Fruit fly (Drosophila melanogaster) whole organism, embryonic: Measurements from ENCODE around the gene CG15406.
A peak's percentile ranks its signal among the peaks of the same experiment; 100 is the strongest.

Source experiments
- Blimp-1 ChIP-seq: fragments of 200-800 bp; sonication (Bioruptor generic); optimal IDR thresholded peaks from 3 replicates; lab custom pipeline; 2018; ENCODE audit warnings: missing biosample characterization, missing genetic modification characterization, mild to moderate bottlenecking, moderate library complexity, missing genetic modification reagents
- CG10462 ChIP-seq: fragments of 200-800 bp; sonication (Bioruptor generic); optimal IDR thresholded peaks from 2 replicates; lab custom pipeline; 2016; ENCODE audit warnings: missing biosample characterization, missing genetic modification characterization
- CG11085 ChIP-seq: fragments of 200-800 bp; sonication (Bioruptor generic); IDR thresholded peaks from 2 replicates; pipeline ENCODE4 v1.3.6; 2022; ENCODE audit warnings: missing biosample characterization, missing genetic modification characterization
- CG11456 ChIP-seq: fragments of 200-800 bp; sonication (Bioruptor generic); IDR thresholded peaks from 3 replicates; pipeline ENCODE4 v1.3.6; 2022; ENCODE audit warnings: missing biosample characterization, missing genetic modification characterization
- CG11560 ChIP-seq: fragments of 200-800 bp; sonication (Bioruptor generic); IDR thresholded peaks from 3 replicates; pipeline ENCODE4 v1.3.6; 2022; ENCODE audit warnings: missing biosample characterization, missing genetic modification characterization
- CG11723 ChIP-seq: fragments of 200-800 bp; sonication (Bioruptor generic); optimal IDR thresholded peaks from 2 replicates; lab custom pipeline; 2017; ENCODE audit warnings: missing biosample characterization, mild to moderate bottlenecking, missing genetic modification characterization
- CG12071 ChIP-seq: fragments of 200-800 bp; sonication (Bioruptor generic); optimal IDR thresholded peaks from 3 replicates; lab custom pipeline; 2018; ENCODE audit warnings: missing biosample characterization, mild to moderate bottlenecking, missing genetic modification characterization
- CG13624 ChIP-seq: fragments of 200-800 bp; sonication (Bioruptor generic); optimal IDR thresholded peaks from 2 replicates; lab custom pipeline; 2016; ENCODE audit warnings: missing biosample characterization, missing genetic modification characterization
- CG1602 ChIP-seq: fragments of 200-800 bp; sonication (Bioruptor generic); optimal IDR thresholded peaks from 3 replicates; lab custom pipeline; 2016; ENCODE audit warnings: missing biosample characterization, missing genetic modification characterization
- CG17829 ChIP-seq: fragments of 200-800 bp; optimal IDR thresholded peaks from 2 replicates; lab custom pipeline; 2019; ENCODE audit warnings: missing biosample characterization, mild to moderate bottlenecking, missing genetic modification characterization, moderate library complexity
- CG18764 ChIP-seq: fragments of 200-800 bp; sonication (Bioruptor generic); optimal IDR thresholded peaks from 3 replicates; lab custom pipeline; 2016; ENCODE audit warnings: missing biosample characterization, missing genetic modification characterization
- CG30431 ChIP-seq: fragments of 200-800 bp; sonication (Bioruptor generic); optimal IDR thresholded peaks from 2 replicates; lab custom pipeline; 2017; ENCODE audit warnings: missing biosample characterization, missing genetic modification characterization
- CG3407 ChIP-seq: fragments of 200-800 bp; sonication (Bioruptor generic); optimal IDR thresholded peaks from 2 replicates; lab custom pipeline; 2018; ENCODE audit warnings: missing biosample characterization, mild to moderate bottlenecking, missing genetic modification characterization
- CG4360 ChIP-seq: fragments of 200-800 bp; sonication (Bioruptor generic); IDR thresholded peaks from 2 replicates; pipeline ENCODE4 v1.3.6; 2022; ENCODE audit warnings: missing biosample characterization, missing genetic modification characterization
- CG4404 ChIP-seq: fragments of 200-800 bp; sonication (Bioruptor generic); IDR thresholded peaks from 2 replicates; pipeline ENCODE4 v1.3.6; 2022; ENCODE audit warnings: missing biosample characterization, missing genetic modification characterization
- CG5245 ChIP-seq: fragments of 200-800 bp; sonication (Bioruptor generic); optimal IDR thresholded peaks from 3 replicates; lab custom pipeline; 2016; ENCODE audit warnings: missing biosample characterization, missing genetic modification characterization
- CG6272 ChIP-seq: fragments of 200-800 bp; sonication (Bioruptor generic); IDR thresholded peaks from 2 replicates; pipeline ENCODE4 v1.3.6; 2022; ENCODE audit warnings: missing biosample characterization, missing genetic modification characterization
- CG6654 ChIP-seq: fragments of 200-800 bp; sonication (Bioruptor generic); optimal IDR thresholded peaks from 2 replicates; lab custom pipeline; 2017; ENCODE audit warnings: missing biosample characterization, mild to moderate bottlenecking, missing genetic modification characterization
- CG8089 ChIP-seq: fragments of 200-800 bp; sonication (Bioruptor generic); optimal IDR thresholded peaks from 3 replicates; lab custom pipeline; 2016; ENCODE audit warnings: missing biosample characterization, missing genetic modification characterization
- CG8944 ChIP-seq: fragments of 200-800 bp; sonication (Bioruptor generic); optimal IDR thresholded peaks from 3 replicates; lab custom pipeline; 2016; ENCODE audit warnings: missing biosample characterization, missing genetic modification characterization
- CG9797 ChIP-seq: fragments of 200-800 bp; sonication (Bioruptor generic); optimal IDR thresholded peaks from 3 replicates; lab custom pipeline; 2018; ENCODE audit warnings: missing biosample characterization, mild to moderate bottlenecking, missing genetic modification characterization
- CHES-1-like ChIP-seq: fragments of 200-800 bp; sonication (Bioruptor generic); optimal IDR thresholded peaks from 2 replicates; lab custom pipeline; 2016; ENCODE audit warnings: missing biosample characterization, missing genetic modification characterization
- Dref ChIP-seq: fragments of 200-800 bp; sonication (Bioruptor generic); IDR thresholded peaks from 2 replicates; pipeline ENCODE4 v1.3.6; 2022; ENCODE audit warnings: missing biosample characterization, missing genetic modification characterization
- H2.0 ChIP-seq: fragments of 200-800 bp; sonication (Bioruptor generic); IDR thresholded peaks from 2 replicates; pipeline ENCODE4 v1.3.6; 2022; ENCODE audit warnings: missing biosample characterization, missing genetic modification characterization
- Hey ChIP-seq: fragments of 200-800 bp; sonication (Bioruptor generic); optimal IDR thresholded peaks from 3 replicates; lab custom pipeline; 2018; ENCODE audit warnings: missing biosample characterization, mild to moderate bottlenecking, missing genetic modification characterization
- Hr51 ChIP-seq, 2 experiments: fragments of 200-800 bp; sonication (Bioruptor generic); optimal IDR thresholded peaks; 2 replicates in 1 of 2; 3 replicates in 1 of 2; lab custom pipeline; 2016 to 2018; ENCODE audit warnings: missing biosample characterization in 2 of 2, missing genetic modification characterization in 2 of 2, mild to moderate bottlenecking in 1 of 2, moderate library complexity in 1 of 2
- Max ChIP-seq: fragments of 200-800 bp; sonication (Bioruptor generic); optimal IDR thresholded peaks from 2 replicates; lab custom pipeline; 2016; ENCODE audit warnings: missing biosample characterization, mild to moderate bottlenecking, missing genetic modification characterization
- Poxn ChIP-seq: fragments of 200-800 bp; sonication (Bioruptor generic); IDR thresholded peaks from 2 replicates; pipeline ENCODE4 v1.3.6; 2022; ENCODE audit warnings: missing biosample characterization, missing genetic modification characterization
- Scr ChIP-seq: fragments of 200-800 bp; sonication (Bioruptor generic); IDR thresholded peaks from 2 replicates; pipeline ENCODE4 v1.3.6; 2022; ENCODE audit warnings: missing biosample characterization, missing genetic modification characterization; ENCODE audit not compliant: partially characterized antibody
- Sry-δ ChIP-seq: fragments of 200-800 bp; sonication (Bioruptor generic); optimal IDR thresholded peaks from 2 replicates; lab custom pipeline; 2016; ENCODE audit warnings: missing biosample characterization, missing genetic modification characterization
- Tbp ChIP-seq: fragments of >200 bp; optimal IDR thresholded peaks from 2 replicates; lab custom pipeline; 2018; ENCODE audit warnings: missing biosample characterization, missing genetic modification characterization
- ac ChIP-seq: fragments of 200-800 bp; sonication (Bioruptor generic); optimal IDR thresholded peaks from 3 replicates; lab custom pipeline; 2017; ENCODE audit warnings: missing biosample characterization, mild to moderate bottlenecking, missing genetic modification characterization
- ato ChIP-seq: fragments of 200-800 bp; sonication (Bioruptor generic); IDR thresholded peaks from 2 replicates; pipeline ENCODE4 v1.3.6; 2022; ENCODE audit warnings: missing biosample characterization, missing genetic modification characterization; ENCODE audit not compliant: partially characterized antibody
- bigmax ChIP-seq: fragments of 200-800 bp; sonication (Bioruptor generic); optimal IDR thresholded peaks from 2 replicates; lab custom pipeline; 2018; ENCODE audit warnings: missing biosample characterization, mild to moderate bottlenecking, missing genetic modification characterization
- caup ChIP-seq: fragments of 200-800 bp; sonication (Bioruptor generic); optimal IDR thresholded peaks from 3 replicates; lab custom pipeline; 2017; ENCODE audit warnings: missing biosample characterization, mild to moderate bottlenecking, missing genetic modification characterization, moderate library complexity; ENCODE audit not compliant: severe bottlenecking
- dimm ChIP-seq: fragments of 200-800 bp; sonication (Bioruptor generic); IDR thresholded peaks from 2 replicates; pipeline ENCODE4 v1.3.6; 2022; ENCODE audit warnings: missing biosample characterization, missing genetic modification characterization
- exex ChIP-seq: fragments of 200-800 bp; sonication (Bioruptor generic); optimal IDR thresholded peaks from 4 replicates; lab custom pipeline; 2018; ENCODE audit warnings: missing biosample characterization, mild to moderate bottlenecking, missing genetic modification characterization, moderate library complexity
- fd102C ChIP-seq: fragments of 200-800 bp; sonication (Bioruptor generic); optimal IDR thresholded peaks from 2 replicates; lab custom pipeline; 2018; ENCODE audit warnings: missing biosample characterization, mild to moderate bottlenecking, missing genetic modification characterization, moderate library complexity
- fd64A ChIP-seq: fragments of 200-800 bp; sonication (Bioruptor generic); optimal IDR thresholded peaks from 3 replicates; lab custom pipeline; 2018; ENCODE audit warnings: missing biosample characterization, mild to moderate bottlenecking, missing genetic modification characterization
- ftz-f1 ChIP-seq: fragments of 200-800 bp; sonication (Bioruptor generic); optimal IDR thresholded peaks from 2 replicates; lab custom pipeline; 2016; ENCODE audit warnings: missing biosample characterization, missing genetic modification characterization
- gcm2 ChIP-seq: fragments of 200-800 bp; sonication (Bioruptor generic); optimal IDR thresholded peaks from 2 replicates; lab custom pipeline; 2016; ENCODE audit warnings: missing biosample characterization, missing genetic modification characterization
- insv ChIP-seq, 2 experiments: fragments of 200-800 bp; sonication (Bioruptor generic); optimal IDR thresholded peaks; 3 replicates each; lab custom pipeline; 2016 to 2018; ENCODE audit warnings: missing biosample characterization in 2 of 2, missing genetic modification characterization in 2 of 2
- nerfin-2 ChIP-seq: fragments of 200-800 bp; sonication (Bioruptor generic); IDR thresholded peaks from 2 replicates; pipeline ENCODE4 v1.3.6; 2022; ENCODE audit warnings: missing biosample characterization, missing genetic modification characterization; ENCODE audit not compliant: partially characterized antibody
- nmo ChIP-seq: fragments of 200-800 bp; sonication (Bioruptor generic); optimal IDR thresholded peaks from 2 replicates; lab custom pipeline; 2018; ENCODE audit warnings: missing biosample characterization, mild to moderate bottlenecking, missing genetic modification characterization, moderate library complexity
- pnt ChIP-seq: fragments of 200-800 bp; sonication (Bioruptor generic); optimal IDR thresholded peaks from 3 replicates; lab custom pipeline; 2016; ENCODE audit warnings: missing biosample characterization, missing genetic modification characterization
- ranshi ChIP-seq: fragments of 200-800 bp; sonication (Bioruptor generic); IDR thresholded peaks from 2 replicates; pipeline ENCODE4 v1.3.6; 2022; ENCODE audit warnings: missing biosample characterization, missing genetic modification characterization
- schlank ChIP-seq: fragments of 200-800 bp; sonication (Bioruptor generic); optimal IDR thresholded peaks from 2 replicates; lab custom pipeline; 2018; ENCODE audit warnings: missing biosample characterization, mild to moderate bottlenecking, missing genetic modification characterization
- tin ChIP-seq: fragments of 200-800 bp; sonication (Bioruptor generic); optimal IDR thresholded peaks from 3 replicates; lab custom pipeline; 2016; ENCODE audit warnings: missing biosample characterization, missing genetic modification characterization
- tna ChIP-seq: fragments of 200-800 bp; sonication (Bioruptor generic); IDR thresholded peaks from 2 replicates; pipeline ENCODE4 v1.3.6; 2022; ENCODE audit warnings: missing biosample characterization, missing genetic modification characterization; ENCODE audit not compliant: partially characterized antibody
- usp ChIP-seq: fragments of >200 bp; optimal IDR thresholded peaks from 2 replicates; lab custom pipeline; 2017; ENCODE audit warnings: missing biosample characterization, missing genetic modification characterization

Gene CG15406

dm6 chr2L:3348146-3348747 lies 39.2 kb downstream of the CG15406 start (continued):
- peak; percentile 91 for TF ChIP-seq Blimp-1
- TF ChIP-seq CG5245, result peak; percentile 48
- peak; percentile 85 for TF ChIP-seq nmo
- 0 out of 2 replicates have a peak, but pooled peaks have one; percentile 24 for TF ChIP-seq nerfin-2 (GFP tag; lab: Robert Waterston, UW)
- peak; percentile 74 for TF ChIP-seq tin (GFP tag; lab: Kevin White, UChicago)
- TF ChIP-seq usp, result no peak
- peak in 1 of 2 experiments; percentile 81 for TF ChIP-seq Hr51 (GFP tag; optimal IDR thresholded peaks at IDR 0.05; lab: Kevin White, UChicago)
- peak; percentile 70 for TF ChIP-seq fd64A
- peak; percentile 61; the same call in 1 of the 2 replicates for TF ChIP-seq CG11085 (GFP tag; lab: Robert Waterston, UW)
- peak; percentile 75 for TF ChIP-seq CG11456
- TF ChIP-seq CG3407 (GFP tag; lab: Kevin White, UChicago), result peak; percentile 86
- TF ChIP-seq tna (GFP tag; lab: Robert Waterston, UW), result no peak
- TF ChIP-seq CG10462, result peak; percentile 46
- no peak for TF ChIP-seq Scr (GFP tag; lab: Robert Waterston, UW)
- peak; percentile 19 for TF ChIP-seq gcm2
- peak; percentile 76 for TF ChIP-seq CG12071 (GFP tag; lab: Kevin White, UChicago)
- no peak for TF ChIP-seq exex (tag; lab: Kevin White, UChicago)
- TF ChIP-seq ac (GFP tag; lab: Kevin White, UChicago), result no peak
- peak; percentile 74 for TF ChIP-seq dimm (GFP tag; lab: Robert Waterston, UW)
- peak; percentile 12 for TF ChIP-seq caup (GFP tag; lab: Kevin White, UChicago)
- no peak for TF ChIP-seq Poxn (GFP tag; lab: Robert Waterston, UW)
- peak; percentile 60 for TF ChIP-seq CG8944 (GFP tag; lab: Kevin White, UChicago)
- no peak for TF ChIP-seq Tbp (GFP tag; lab: Kevin White, UChicago)
- TF ChIP-seq Dref (GFP tag; lab: Robert Waterston, UW), result no peak
- TF ChIP-seq Sry-δ (GFP tag; lab: Kevin White, UChicago), result no peak
- TF ChIP-seq pnt (GFP tag; lab: Kevin White, UChicago), result peak; percentile 42
- peak; percentile 85 for TF ChIP-seq H2.0
- no peak for TF ChIP-seq CG11560 (tag; lab: Robert Waterston, UW)
- TF ChIP-seq CG1602 (GFP tag; lab: Kevin White, UChicago), result peak; percentile 64
- TF ChIP-seq CG18764 (GFP tag; lab: Kevin White, UChicago), result peak; percentile 53
- TF ChIP-seq CG11723 (GFP tag; lab: Kevin White, UChicago), result peak; percentile 70
- no peak for TF ChIP-seq ato (GFP tag; lab: Robert Waterston, UW)
- no peak for TF ChIP-seq schlank (tag; lab: Kevin White, UChicago)
- TF ChIP-seq CG13624 (GFP tag; lab: Kevin White, UChicago), result peak; percentile 38
- peak; percentile 61 for TF ChIP-seq CG4404 (GFP tag; lab: Robert Waterston, UW)
- peak; percentile 86 for TF ChIP-seq ranshi (GFP tag; lab: Robert Waterston, UW)
- no peak for TF ChIP-seq bigmax (GFP tag; lab: Kevin White, UChicago)
- TF ChIP-seq ftz-f1, result no peak
- TF ChIP-seq CG8089 (GFP tag; lab: Kevin White, UChicago), result peak; percentile 52
- peak; percentile 75 for TF ChIP-seq CG6272 (GFP tag; lab: Robert Waterston, UW)
- peak; percentile 4 for TF ChIP-seq CHES-1-like (GFP tag; lab: Kevin White, UChicago)
- peak; percentile 84 for TF ChIP-seq CG17829
- peak; percentile 29 for TF ChIP-seq CG30431 (GFP tag; lab: Kevin White, UChicago)
- TF ChIP-seq Hey, result no peak
- peak; percentile 75 for TF ChIP-seq CG4360
- peak; percentile 1 for TF ChIP-seq Max (GFP tag; lab: Kevin White, UChicago)
- TF ChIP-seq fd102C (GFP tag; lab: Kevin White, UChicago), result no peak
- TF ChIP-seq CG6654 (GFP tag; lab: Kevin White, UChicago), result peak; percentile 62
- TF ChIP-seq CG9797, result no peak
- TF ChIP-seq insv (GFP tag; optimal IDR thresholded peaks at IDR 0.05; lab: Kevin White, UChicago), result no peak
